Worm (Caenorhabditis elegans) whole organism, L1 larva: ENCODE results near the gene gna-1.
A peak's percentile ranks its signal among the peaks of the same experiment; 100 is the strongest.

Experiments used
- C34B4.2 ChIP-seq: sonication (generic microtip); optimal IDR thresholded peaks from 2 replicates; lab custom pipeline; 2017; ENCODE audit warnings: mild to moderate bottlenecking, missing genetic modification characterization, missing compliant biosample characterization
- F16B12.6 ChIP-seq: fragments of 150-350 bp; optimal IDR thresholded peaks from 2 replicates; lab custom pipeline; 2014; ENCODE audit warnings: missing biosample characterization, missing genetic modification characterization
- aha-1 ChIP-seq: fragments of 150-350 bp; optimal IDR thresholded peaks from 2 replicates; lab custom pipeline; 2014; ENCODE audit warnings: missing biosample characterization, missing genetic modification characterization
- aly-2 ChIP-seq: fragments of 150-350 bp; optimal IDR thresholded peaks from 2 replicates; lab custom pipeline; 2014; ENCODE audit warnings: missing biosample characterization, missing genetic modification characterization
- ceh-90 ChIP-seq: sonication (generic microtip); optimal IDR thresholded peaks from 2 replicates; lab custom pipeline; 2016; ENCODE audit warnings: missing genetic modification characterization, missing compliant biosample characterization
- dsc-1 ChIP-seq: sonication (generic microtip); optimal IDR thresholded peaks from 2 replicates; lab custom pipeline; 2016; ENCODE audit warnings: mild to moderate bottlenecking, missing genetic modification characterization, missing compliant biosample characterization
- egl-13 ChIP-seq: sonication (generic microtip); optimal IDR thresholded peaks from 2 replicates; lab custom pipeline; 2016; ENCODE audit warnings: missing genotype, missing genetic modification reagents, missing genetic modification characterization, missing compliant biosample characterization
- elt-2 ChIP-seq: sonication (generic microtip); optimal IDR thresholded peaks from 2 replicates; lab custom pipeline; 2016; ENCODE audit warnings: missing genetic modification characterization, mild to moderate bottlenecking, inconsistent platforms, missing compliant biosample characterization, missing genetic modification reagents
- elt-3 ChIP-seq, 6 experiments: fragments of 150-350 bp in 1 of 6; sonication (generic microtip); optimal IDR thresholded peaks; 2 replicates each; lab custom pipeline; 2017 to 2018; ENCODE audit warnings: missing biosample characterization in 6 of 6, missing genetic modification characterization in 6 of 6, inconsistent platforms in 1 of 6
- ets-5 ChIP-seq: fragments of 200-800 bp; sonication (Bioruptor generic); IDR thresholded peaks from 2 replicates; pipeline ENCODE4 v1.3.6; 2022; ENCODE audit warnings: missing genetic modification characterization, missing compliant biosample characterization
- fkh-10 ChIP-seq: sonication (generic microtip); optimal IDR thresholded peaks from 2 replicates; lab custom pipeline; 2017; ENCODE audit warnings: missing biosample characterization, missing genetic modification reagents, missing genetic modification characterization
- fkh-4 ChIP-seq: sonication (generic microtip); optimal IDR thresholded peaks from 2 replicates; lab custom pipeline; 2016; ENCODE audit warnings: missing compliant biosample characterization, missing genetic modification characterization, borderline replicate concordance
- fos-1 ChIP-seq: fragments of 150-350 bp; optimal IDR thresholded peaks from 2 replicates; lab custom pipeline; 2014; ENCODE audit warnings: missing biosample characterization, missing genetic modification characterization
- hlh-17 ChIP-seq: fragments of 200-800 bp; sonication (Bioruptor generic); optimal IDR thresholded peaks from 2 replicates; lab custom pipeline; 2018; ENCODE audit warnings: missing genetic modification characterization, mild to moderate bottlenecking, missing compliant biosample characterization, moderate library complexity, borderline replicate concordance
- hlh-4 ChIP-seq: sonication (generic microtip); optimal IDR thresholded peaks from 2 replicates; lab custom pipeline; 2016; ENCODE audit warnings: mild to moderate bottlenecking, missing genetic modification characterization, missing compliant biosample characterization
- isw-1 ChIP-seq: fragments of 200-800 bp; sonication (Bioruptor generic); IDR thresholded peaks from 2 replicates; pipeline ENCODE4 v1.3.6; 2022; ENCODE audit warnings: missing genetic modification characterization, missing compliant biosample characterization
- lin-14 ChIP-seq: fragments of 200-800 bp; sonication (Bioruptor generic); optimal IDR thresholded peaks from 2 replicates; lab custom pipeline; 2018; ENCODE audit warnings: mild to moderate bottlenecking, missing genetic modification characterization, moderate library complexity, missing compliant biosample characterization
- lin-15B ChIP-seq: fragments of 150-350 bp; sonication (generic microtip); optimal IDR thresholded peaks from 3 replicates; lab custom pipeline; 2014; ENCODE audit warnings: missing biosample characterization, missing genetic modification characterization
- lin-35 ChIP-seq, 2 experiments: fragments of 150-350 bp; optimal IDR thresholded peaks; 2 replicates each; lab custom pipeline; 2014; ENCODE audit warnings: missing biosample characterization in 2 of 2, missing genetic modification characterization in 2 of 2, missing genetic modification reagents in 2 of 2
- mef-2 ChIP-seq: fragments of 150-350 bp; optimal IDR thresholded peaks from 2 replicates; lab custom pipeline; 2014; ENCODE audit warnings: missing biosample characterization, missing genetic modification characterization
- nhr-11 ChIP-seq: fragments of 150-350 bp; optimal IDR thresholded peaks from 2 replicates; lab custom pipeline; 2014; ENCODE audit warnings: missing biosample characterization, missing genetic modification characterization
- nhr-12 ChIP-seq: sonication (generic microtip); optimal IDR thresholded peaks from 2 replicates; lab custom pipeline; 2017; ENCODE audit warnings: missing biosample characterization, missing genetic modification characterization
- nhr-20 ChIP-seq: sonication (generic microtip); optimal IDR thresholded peaks from 2 replicates; lab custom pipeline; 2016; ENCODE audit warnings: mild to moderate bottlenecking, missing genetic modification characterization, missing compliant biosample characterization
- nhr-47 ChIP-seq: sonication (generic microtip); optimal IDR thresholded peaks from 2 replicates; lab custom pipeline; 2016; ENCODE audit warnings: mild to moderate bottlenecking, missing genetic modification characterization, moderate library complexity, missing compliant biosample characterization
- nhr-71 ChIP-seq: sonication (generic microtip); optimal IDR thresholded peaks from 2 replicates; lab custom pipeline; 2016; ENCODE audit warnings: mild to moderate bottlenecking, missing genetic modification characterization, moderate library complexity, missing compliant biosample characterization
- nhr-76 ChIP-seq: sonication (generic microtip); optimal IDR thresholded peaks from 2 replicates; lab custom pipeline; 2017; ENCODE audit warnings: missing biosample characterization, missing genetic modification characterization
- nhr-84 ChIP-seq: sonication (generic microtip); optimal IDR thresholded peaks from 2 replicates; lab custom pipeline; 2017; ENCODE audit warnings: missing biosample characterization, missing genetic modification characterization
- nhr-85 ChIP-seq: sonication (generic microtip); peaks from one replicate; lab custom pipeline; 2016; ENCODE audit warnings: missing genetic modification characterization, inconsistent platforms, missing compliant biosample characterization
- nhr-90 ChIP-seq: sonication (generic microtip); optimal IDR thresholded peaks from 2 replicates; lab custom pipeline; 2016; ENCODE audit warnings: mild to moderate bottlenecking, missing genetic modification characterization, missing compliant biosample characterization; ENCODE audit not compliant: poor library complexity
- rnt-1 ChIP-seq: sonication (generic microtip); optimal IDR thresholded peaks from 2 replicates; lab custom pipeline; 2016; ENCODE audit warnings: mild to moderate bottlenecking, missing genetic modification characterization, moderate library complexity, missing compliant biosample characterization
- snu-23 ChIP-seq: sonication (generic microtip); optimal IDR thresholded peaks from 2 replicates; lab custom pipeline; 2016; ENCODE audit warnings: missing genetic modification characterization, missing compliant biosample characterization
- sox-4 ChIP-seq: sonication (generic microtip); optimal IDR thresholded peaks from 2 replicates; lab custom pipeline; 2016; ENCODE audit warnings: missing genetic modification characterization, missing compliant biosample characterization
- sptf-1 ChIP-seq: fragments of 150-350 bp; optimal IDR thresholded peaks from 2 replicates; lab custom pipeline; 2014; ENCODE audit warnings: missing biosample characterization, missing genetic modification characterization
- sup-37 ChIP-seq: fragments of 200-800 bp; sonication (Bioruptor generic); optimal IDR thresholded peaks from 2 replicates; lab custom pipeline; 2018; ENCODE audit warnings: mild to moderate bottlenecking, missing genetic modification characterization, missing compliant biosample characterization
- tbx-2 ChIP-seq: sonication (generic microtip); optimal IDR thresholded peaks from 2 replicates; lab custom pipeline; 2016; ENCODE audit warnings: missing genetic modification characterization, missing compliant biosample characterization
- tlp-1 ChIP-seq: fragments of 150-350 bp; optimal IDR thresholded peaks from 2 replicates; lab custom pipeline; 2014; ENCODE audit warnings: missing biosample characterization, missing genetic modification characterization
- unc-130 ChIP-seq: fragments of 150-350 bp; optimal IDR thresholded peaks from 2 replicates; lab custom pipeline; 2017; ENCODE audit warnings: missing biosample characterization, missing genetic modification characterization, inconsistent platforms
- unc-98 ChIP-seq: fragments of 200-800 bp; sonication (Bioruptor generic); IDR thresholded peaks from 2 replicates; pipeline ENCODE4 v1.3.6; 2022; ENCODE audit warnings: missing genetic modification characterization, missing compliant biosample characterization
- vab-15 ChIP-seq: sonication (generic microtip); optimal IDR thresholded peaks from 2 replicates; lab custom pipeline; 2017; ENCODE audit warnings: missing genotype, mild to moderate bottlenecking, missing genetic modification characterization, missing compliant biosample characterization
- xbp-1 ChIP-seq: sonication (generic microtip); optimal IDR thresholded peaks from 2 replicates; lab custom pipeline; 2016; ENCODE audit warnings: missing genetic modification characterization, missing compliant biosample characterization

gna-1 gene

DNA sequence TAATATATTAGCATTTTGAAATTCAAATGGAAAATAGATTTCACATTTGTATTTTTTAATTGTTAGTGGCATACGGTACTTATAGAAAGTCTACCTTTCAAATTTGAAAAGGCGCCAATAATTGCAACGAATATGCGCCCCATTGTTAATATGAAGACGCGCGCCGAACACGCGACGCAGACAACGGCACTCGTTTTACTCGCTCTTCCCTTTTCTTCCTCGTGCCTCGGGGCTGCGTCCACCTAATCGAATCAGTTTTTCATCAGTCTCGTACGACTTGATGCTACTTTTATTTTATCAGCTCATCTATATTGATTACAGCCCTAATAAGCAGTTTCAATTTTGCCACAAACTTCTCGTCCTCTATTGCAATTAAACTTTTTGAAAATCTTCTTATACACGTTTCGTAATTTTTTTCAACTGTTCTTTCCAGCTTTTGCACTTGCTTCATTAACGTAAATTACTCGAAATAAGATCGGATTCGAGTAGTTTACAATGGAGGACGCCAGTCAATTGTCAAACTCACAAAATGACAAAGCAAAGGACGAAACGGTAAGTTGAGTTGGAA, 42.0 kb upstream of the gna-1 start, which contains the start of gene cash-1 (continued):
- TF ChIP-seq snu-23 (peak; percentile 72), ets-5 (no peak), sox-4 (tag; lab: Kevin White, UChicago) (no peak), nhr-71 (tag; lab: Kevin White, UChicago) (peak; percentile 82), nhr-84 (tag; lab: Kevin White, UChicago) (no peak), unc-98 (GFP tag; lab: Robert Waterston, UW) (no peak), nhr-20 (tag; lab: Kevin White, UChicago) (peak; percentile 73), F16B12.6 (tag; lab: Kevin White, UChicago) (peak; percentile 10), fos-1 (tag; lab: Kevin White, UChicago) (no peak), egl-13 (tag; lab: Kevin White, UChicago) (peak; percentile 22), hlh-4 (tag; lab: Kevin White, UChicago) (no peak), xbp-1 (tag; lab: Kevin White, UChicago) (peak; percentile 68), nhr-85 (tag; lab: Kevin White, UChicago) (peak; percentile 42), isw-1 (GFP tag; lab: Robert Waterston, UW) (peak; percentile 67), lin-14 (GFP tag; lab: Kevin White, UChicago) (peak; percentile 84), fkh-4 (no peak), mef-2 (tag; lab: Kevin White, UChicago) (no peak), ceh-90 (tag; lab: Kevin White, UChicago) (no peak), tbx-2 (tag; lab: Kevin White, UChicago) (peak; percentile 71), unc-130 (tag; lab: Kevin White, UChicago) (peak; percentile 68), lin-15B (peak; percentile 85), rnt-1 (tag; lab: Kevin White, UChicago) (peak; percentile 68), elt-2 (tag; lab: Kevin White, UChicago) (peak; percentile 43), aha-1 (tag; lab: Kevin White, UChicago) (no peak), lin-35 (GFP tag; optimal IDR thresholded peaks at IDR 0.05; lab: Kevin White, UChicago) (peak; percentile 88 to 95), nhr-12 (tag; lab: Kevin White, UChicago) (no peak), nhr-76 (tag; lab: Kevin White, UChicago) (no peak), C34B4.2 (tag; lab: Kevin White, UChicago) (no peak), tlp-1 (no peak), nhr-11 (tag; lab: Kevin White, UChicago) (no peak), vab-15 (tag; lab: Kevin White, UChicago) (peak; percentile 46), elt-3 (tag; optimal IDR thresholded peaks at IDR 0.05; lab: Kevin White, UChicago) (peak in 1 of 6 experiments; percentile 45), sup-37 (GFP tag; lab: Kevin White, UChicago) (no peak)

DNA sequence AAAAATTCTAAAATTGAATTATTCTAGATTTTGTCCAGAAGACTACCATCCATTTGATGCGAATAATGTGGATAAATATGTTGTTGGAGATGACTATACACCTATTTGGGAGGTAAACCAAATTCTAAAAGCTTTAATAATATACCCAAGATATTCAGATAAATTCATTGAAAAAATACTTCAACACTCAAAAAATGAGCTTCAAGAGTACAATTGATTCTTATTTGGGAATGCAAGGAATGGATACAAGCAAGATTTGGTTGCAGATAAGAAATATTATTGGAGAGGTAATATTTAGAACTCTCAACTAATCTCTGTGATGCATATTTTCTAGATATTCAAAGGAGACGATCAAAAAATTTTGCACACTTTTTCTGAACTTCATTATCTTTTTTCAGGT, 40.2 kb upstream of the gna-1 start:
- TF ChIP-seq nhr-71 (tag; lab: Kevin White, UChicago) (no peak), nhr-90 (tag; lab: Kevin White, UChicago) (no peak), nhr-47 (tag; lab: Kevin White, UChicago) (no peak), hlh-17 (GFP tag; lab: Kevin White, UChicago) (no peak), dsc-1 (tag; lab: Kevin White, UChicago) (no peak), fkh-10 (no peak), fkh-4 (no peak), sptf-1 (no peak), hlh-4 (tag; lab: Kevin White, UChicago) (no peak), nhr-11 (tag; lab: Kevin White, UChicago) (no peak), nhr-84 (tag; lab: Kevin White, UChicago) (no peak), aly-2 (tag; lab: Kevin White, UChicago) (no peak), nhr-85 (tag; lab: Kevin White, UChicago) (no peak)
